Fruit fly (Drosophila melanogaster): ENCODE measurements around the gene PVRAP.
A peak's percentile ranks its signal among the peaks of the same experiment; 100 is the strongest.

The PVRAP gene

dm6 chr3L:6033008-6033407, 36.0 kb downstream of the PVRAP start:
- TF ChIP-seq kay (GFP tag; ENCODE audit: borderline replicate concordance) (peak; percentile 25), cic (GFP tag; optimal IDR thresholded peaks at IDR 0.05) (no peak)

- TF ChIP-seq pad (GFP tag; optimal IDR thresholded peaks at IDR 0.05) (no peak), CG12768 (GFP tag; optimal IDR thresholded peaks at IDR 0.05) (no peak), CG14711 (tag; optimal IDR thresholded peaks at IDR 0.05) (no peak), toe (GFP tag; optimal IDR thresholded peaks at IDR 0.05) (no peak), CG5204 (GFP tag; optimal IDR thresholded peaks at IDR 0.05) (no peak)
These were observed 37.5 kb downstream of the PVRAP start, which contains the start of gene CG10477 for dm6 chr3L:6034511-6034910. Gene CG10477 (minus strand): TSS chr3L:6034611.

DNA sequence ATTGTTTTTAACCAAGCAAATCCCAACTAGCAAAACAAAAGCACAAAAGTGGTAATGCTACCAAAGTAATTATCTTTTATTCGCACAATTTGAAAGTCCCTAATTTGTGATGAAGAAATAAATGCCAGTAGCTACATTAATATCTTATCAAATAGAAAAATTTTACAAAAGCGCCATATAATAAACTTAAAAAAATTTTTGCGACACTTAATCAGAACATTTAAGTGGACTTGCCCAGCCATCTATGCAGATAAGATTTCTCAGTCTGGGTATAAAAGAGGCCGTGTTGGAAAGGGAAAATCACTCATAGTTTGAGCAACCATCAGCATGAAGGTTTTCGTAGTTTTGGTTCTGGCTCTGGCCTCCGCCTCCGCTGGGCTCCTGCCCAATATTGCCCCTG, 37.9 kb downstream of the PVRAP start, which contains the start of gene yip7:
yip7 (plus strand) TSS at position 301 of the 400 bp plus-strand sequence.
- TF ChIP-seq CG33017 (tag; optimal IDR thresholded peaks at IDR 0.05) (no peak), kay (GFP tag; ENCODE audit: borderline replicate concordance) (no peak), tj (GFP tag; optimal IDR thresholded peaks at IDR 0.05) (no peak), Clk (GFP tag; optimal IDR thresholded peaks at IDR 0.05) (no peak), pad (GFP tag; optimal IDR thresholded peaks at IDR 0.05) (no peak), bab1 (GFP tag; optimal IDR thresholded peaks at IDR 0.05) (no peak), cic (GFP tag; optimal IDR thresholded peaks at IDR 0.05) (no peak), CG1620 (GFP tag; optimal IDR thresholded peaks at IDR 0.05) (no peak)

DNA sequence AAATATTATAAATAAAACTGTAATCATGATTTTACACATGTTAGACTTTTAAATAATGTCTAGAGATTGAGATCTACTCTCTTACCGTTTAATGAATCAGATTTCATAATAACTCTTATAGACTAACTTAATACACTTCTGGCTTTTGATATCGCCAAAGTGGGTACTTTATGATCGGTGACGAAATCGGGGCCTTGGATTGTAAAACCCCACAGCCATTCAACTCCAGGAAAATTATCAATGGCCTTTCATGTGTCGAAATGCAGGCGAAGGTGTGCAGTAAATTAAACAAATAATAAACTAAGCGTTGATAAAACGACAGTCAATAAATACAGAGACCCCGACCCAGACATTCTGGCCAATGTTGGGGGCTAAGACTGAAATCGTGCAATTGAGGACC, 39.1 kb downstream of the PVRAP start:
- TF ChIP-seq cic (GFP tag; optimal IDR thresholded peaks at IDR 0.05), result peak; percentile 26
- no peak for TF ChIP-seq ovo (GFP tag; optimal IDR thresholded peaks at IDR 0.05)
- no peak for TF ChIP-seq pad (GFP tag; optimal IDR thresholded peaks at IDR 0.05)
- TF ChIP-seq kay (GFP tag; ENCODE audit: borderline replicate concordance), result peak; percentile 75
- TF ChIP-seq CG5204 (GFP tag; optimal IDR thresholded peaks at IDR 0.05), result no peak
- peak; percentile 21 for TF ChIP-seq Hr96 (GFP tag; optimal IDR thresholded peaks at IDR 0.05)

- TF ChIP-seq ovo (GFP tag; optimal IDR thresholded peaks at IDR 0.05) (no peak), CG11617 (GFP tag; optimal IDR thresholded peaks at IDR 0.05) (no peak), cic (GFP tag; optimal IDR thresholded peaks at IDR 0.05) (no peak), Hr96 (GFP tag; optimal IDR thresholded peaks at IDR 0.05) (no peak), Clk (GFP tag; optimal IDR thresholded peaks at IDR 0.05) (no peak), tj (GFP tag; optimal IDR thresholded peaks at IDR 0.05) (no peak), toe (GFP tag; optimal IDR thresholded peaks at IDR 0.05) (no peak), CG5204 (GFP tag; optimal IDR thresholded peaks at IDR 0.05) (no peak), CG1620 (GFP tag; optimal IDR thresholded peaks at IDR 0.05) (no peak), CG7045 (GFP tag; optimal IDR thresholded peaks at IDR 0.05) (no peak), cnc (optimal IDR thresholded peaks at IDR 0.05) (no peak), CG7101 (tag; optimal IDR thresholded peaks at IDR 0.05) (no peak), bab1 (GFP tag; optimal IDR thresholded peaks at IDR 0.05) (no peak), Mnt (GFP tag; optimal IDR thresholded peaks at IDR 0.05) (no peak), pad (GFP tag; optimal IDR thresholded peaks at IDR 0.05) (no peak), CG14711 (tag; optimal IDR thresholded peaks at IDR 0.05) (no peak), kay (GFP tag; ENCODE audit: borderline replicate concordance) (no peak)
These were observed 39.8 kb downstream of the PVRAP start, which contains the start of gene CG6462 for dm6 chr3L:6036811-6037210. Gene CG6462 (plus strand): TSS chr3L:6037111.

dm6 chr3L:6038720-6039205, 41.8 kb downstream of the PVRAP start, which contains the start of gene Jon65Aiv:
Gene Jon65Aiv (plus strand): TSS chr3L:6039155.
- TF ChIP-seq CG5204 (GFP tag; optimal IDR thresholded peaks at IDR 0.05) (no peak), cic (GFP tag; optimal IDR thresholded peaks at IDR 0.05) (peak; percentile 15)

- TF ChIP-seq kay (GFP tag; ENCODE audit: borderline replicate concordance), result no peak
- no peak for TF ChIP-seq CG1620 (GFP tag; optimal IDR thresholded peaks at IDR 0.05)
- TF ChIP-seq cic (GFP tag; optimal IDR thresholded peaks at IDR 0.05), result peak; percentile 57
- TF ChIP-seq CG7045 (GFP tag; optimal IDR thresholded peaks at IDR 0.05), result no peak
- no peak for TF ChIP-seq CG33017 (tag; optimal IDR thresholded peaks at IDR 0.05)
These were observed 53.3 kb downstream of the PVRAP start, which contains the start of gene Jon65Aiii for dm6 chr3L:6050230-6050807. Gene Jon65Aiii (plus strand): TSS chr3L:6050757.

DNA sequence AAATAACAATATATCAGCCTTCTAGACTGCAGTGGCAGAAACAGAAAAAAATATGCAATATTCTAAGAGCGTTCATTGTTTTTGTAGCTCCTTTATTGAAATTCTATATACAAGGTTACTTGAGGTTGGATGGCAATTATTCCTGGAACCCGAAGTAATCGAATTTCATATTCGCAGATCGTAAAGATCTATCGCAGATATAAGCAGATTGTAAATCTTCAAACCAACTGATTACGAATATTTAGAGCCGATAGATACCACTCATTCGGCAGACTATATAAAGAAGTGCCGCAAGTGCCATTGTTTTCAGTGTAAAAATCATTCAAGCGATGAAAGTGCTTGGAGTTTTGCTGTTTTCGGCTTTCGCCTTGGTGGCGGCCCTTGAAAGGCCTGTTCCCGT, 55.0 kb downstream of the PVRAP start, which contains the start of gene Jon65Aii:
Jon65Aii (plus strand) TSS at position 301 of the 400 bp plus-strand sequence.
- TF ChIP-seq toe (GFP tag; optimal IDR thresholded peaks at IDR 0.05) (no peak), kay (GFP tag; ENCODE audit: borderline replicate concordance) (peak; percentile 8)
